Worm (Caenorhabditis elegans) whole organism, L3 larva: ENCODE results near the gene W07E11.1.

ENCODE experiments used
- aly-2 ChIP-seq: fragments of 150-350 bp; optimal IDR thresholded peaks from 2 replicates; lab custom pipeline; 2014; ENCODE audit warnings: missing biosample characterization, missing genetic modification characterization
- ama-1 ChIP-seq: fragments of 150-350 bp; optimal IDR thresholded peaks from 2 replicates; lab custom pipeline; 2018
- ceh-82 ChIP-seq: fragments of 150-350 bp; optimal IDR thresholded peaks from 2 replicates; lab custom pipeline; 2014; ENCODE audit warnings: missing biosample characterization, missing genetic modification characterization
- eor-1 ChIP-seq, 2 experiments: fragments of 150-350 bp; optimal IDR thresholded peaks; 2 replicates each; lab custom pipeline; 2014 to 2018; ENCODE audit warnings: missing biosample characterization in 2 of 2, missing genetic modification characterization in 2 of 2
- mdl-1 ChIP-seq: fragments of 150-350 bp; optimal IDR thresholded peaks from 2 replicates; lab custom pipeline; 2014; ENCODE audit warnings: missing biosample characterization, missing genetic modification characterization
- nhr-11 ChIP-seq: fragments of 150-350 bp; optimal IDR thresholded peaks from 2 replicates; lab custom pipeline; 2014; ENCODE audit warnings: missing biosample characterization, missing genetic modification characterization
- nhr-28 ChIP-seq: fragments of 150-350 bp; optimal IDR thresholded peaks from 2 replicates; lab custom pipeline; 2014; ENCODE audit warnings: missing biosample characterization, missing genetic modification characterization
- nhr-77 ChIP-seq: fragments of 150-350 bp; optimal IDR thresholded peaks from 2 replicates; lab custom pipeline; 2014; ENCODE audit warnings: missing biosample characterization, missing genetic modification characterization
- pqm-1 ChIP-seq: fragments of 150-350 bp; optimal IDR thresholded peaks from 2 replicates; lab custom pipeline; 2017; ENCODE audit warnings: missing biosample characterization, missing genetic modification characterization, inconsistent platforms
- snpc-4 ChIP-seq: fragments of 150-350 bp; optimal IDR thresholded peaks from 2 replicates; lab custom pipeline; 2014; ENCODE audit warnings: missing biosample characterization, missing genetic modification characterization
- unc-39 ChIP-seq: sonication (generic microtip); optimal IDR thresholded peaks from 4 replicates; lab custom pipeline; 2017; ENCODE audit warnings: missing biosample characterization, missing genetic modification characterization
- unc-62 ChIP-seq: fragments of 150-350 bp; sonication (generic microtip); optimal IDR thresholded peaks from 4 replicates; lab custom pipeline; 2014; ENCODE audit warnings: missing biosample characterization, missing genetic modification reagents, missing genetic modification characterization
- ztf-11 ChIP-seq: fragments of 150-350 bp; optimal IDR thresholded peaks from 2 replicates; lab custom pipeline; 2014; ENCODE audit warnings: missing biosample characterization, missing genetic modification characterization
- ztf-4 ChIP-seq: fragments of 150-350 bp; optimal IDR thresholded peaks from 2 replicates; lab custom pipeline; 2014; ENCODE audit warnings: missing biosample characterization, missing genetic modification characterization

DNA sequence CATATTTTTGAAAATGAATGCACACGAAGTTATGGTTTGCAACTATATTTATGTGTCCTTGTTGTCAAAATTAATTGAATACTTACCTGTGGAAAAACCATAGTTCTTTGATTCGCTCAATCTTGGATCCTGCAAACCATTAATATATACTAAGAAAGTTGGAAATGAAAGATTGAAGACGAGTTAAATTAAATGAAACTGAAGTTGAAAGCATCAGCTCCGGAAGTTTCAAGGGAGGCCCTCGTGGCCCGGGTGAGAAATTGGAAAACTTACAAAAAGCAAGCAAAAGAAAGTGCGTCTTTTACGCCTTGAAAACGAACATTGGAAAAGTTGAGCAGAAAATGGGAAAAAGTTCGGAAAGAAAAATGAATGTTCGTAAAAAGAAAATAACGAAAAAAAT, 48.7 kb downstream of the W07E11.1 start, which contains the start of gene unc-58:
- TF ChIP-seq snpc-4, result no peak
- no peak for TF ChIP-seq ama-1 (lab: Kevin White, UChicago)
- no peak for TF ChIP-seq nhr-28
- TF ChIP-seq ztf-11 (tag; lab: Kevin White, UChicago), result no peak
- no peak for TF ChIP-seq unc-39 (tag; lab: Kevin White, UChicago)
- no peak for TF ChIP-seq pqm-1 (tag; lab: Kevin White, UChicago)
- TF ChIP-seq mdl-1 (tag; lab: Kevin White, UChicago), result no peak
- TF ChIP-seq ceh-82 (tag; lab: Kevin White, UChicago), result no peak
- no peak for TF ChIP-seq unc-62 (GFP tag; lab: Kevin White, UChicago)
- no peak for TF ChIP-seq aly-2
- no peak for TF ChIP-seq ztf-4
- no peak for TF ChIP-seq nhr-77 (tag; lab: Kevin White, UChicago)
- TF ChIP-seq eor-1 (tag; optimal IDR thresholded peaks at IDR 0.05; lab: Kevin White, UChicago), result no peak
- TF ChIP-seq nhr-11, result no peak
